Worm (Caenorhabditis elegans): Measurements from ENCODE around the gene farl-11.
A peak's percentile ranks its signal among the peaks of the same experiment; 100 is the strongest.

Gene farl-11

ce11 chrII:7131871-7132693 lies 27.2 kb upstream of the farl-11 start, which contains the start of the genes T07F8.4 and gld-3:
Gene T07F8.4 (minus strand): TSS chrII:7132032.
Gene gld-3 (plus strand): TSS chrII:7132643.
- TF ChIP-seq mab-5 (tag; optimal IDR thresholded peaks at IDR 0.05) = no peak
- TF ChIP-seq unc-120 (tag; optimal IDR thresholded peaks at IDR 0.05; ENCODE audit: poor library complexity, severe bottlenecking) = no peak
- TF ChIP-seq lsy-2 (tag; optimal IDR thresholded peaks at IDR 0.05) = peak; percentile 93
- no peak for TF ChIP-seq nhr-12 (tag; optimal IDR thresholded peaks at IDR 0.05)
- TF ChIP-seq mep-1 (tag; optimal IDR thresholded peaks at IDR 0.05) = peak; percentile 62
- no peak for TF ChIP-seq sem-2 (GFP tag; optimal IDR thresholded peaks at IDR 0.05)
- TF ChIP-seq tbx-8 (GFP tag; optimal IDR thresholded peaks at IDR 0.05) = no peak
- no peak for TF ChIP-seq snpc-4 (tag; optimal IDR thresholded peaks at IDR 0.05)
- TF ChIP-seq bed-3 (GFP tag; optimal IDR thresholded peaks at IDR 0.05) = no peak
- TF ChIP-seq blmp-1 (tag; optimal IDR thresholded peaks at IDR 0.05) = no peak
- no peak for TF ChIP-seq unc-62 (GFP tag; optimal IDR thresholded peaks at IDR 0.05)
- TF ChIP-seq unc-39 (tag; optimal IDR thresholded peaks at IDR 0.05) = no peak
- TF ChIP-seq elt-3 (tag; optimal IDR thresholded peaks at IDR 0.05) = no peak
- peak; percentile 42 for TF ChIP-seq sptf-1 (tag; optimal IDR thresholded peaks at IDR 0.05)
- no peak for TF ChIP-seq cnd-1 (tag; optimal IDR thresholded peaks at IDR 0.05)
- no peak for TF ChIP-seq nhr-237 (tag; optimal IDR thresholded peaks at IDR 0.05)
- no peak for TF ChIP-seq elt-1 (tag; optimal IDR thresholded peaks at IDR 0.05; ENCODE audit: borderline replicate concordance, insufficient read depth)

- TF ChIP-seq ceh-43 (GFP tag; optimal IDR thresholded peaks at IDR 0.05) (no peak), nhr-76 (tag; optimal IDR thresholded peaks at IDR 0.05) (no peak), ceh-39 (tag; optimal IDR thresholded peaks at IDR 0.05) (no peak), nhr-237 (tag; optimal IDR thresholded peaks at IDR 0.05) (no peak), pha-4 (tag; optimal IDR thresholded peaks at IDR 0.05) (no peak), lin-13 (tag; optimal IDR thresholded peaks at IDR 0.05) (no peak), blmp-1 (tag; optimal IDR thresholded peaks at IDR 0.05) (no peak), ham-2 (GFP tag; optimal IDR thresholded peaks at IDR 0.05) (no peak), nhr-2 (tag; optimal IDR thresholded peaks at IDR 0.05) (no peak), sem-2 (GFP tag; optimal IDR thresholded peaks at IDR 0.05) (no peak), mab-5 (tag; optimal IDR thresholded peaks at IDR 0.05) (no peak), mep-1 (tag; optimal IDR thresholded peaks at IDR 0.05) (no peak), elt-3 (tag; optimal IDR thresholded peaks at IDR 0.05) (no peak), ceh-83 (GFP tag; optimal IDR thresholded peaks at IDR 0.05) (no peak), ztf-11 (tag; optimal IDR thresholded peaks at IDR 0.05) (no peak), M03D4.4 (tag; optimal IDR thresholded peaks at IDR 0.05) (no peak), unc-39 (tag; optimal IDR thresholded peaks at IDR 0.05) (no peak), drap-1 (GFP tag; optimal IDR thresholded peaks at IDR 0.05) (no peak)
Observed at ce11 chrII:7126457-7126856, 21.6 kb upstream of the farl-11 start, which contains the start of gene F10E7.1. Gene F10E7.1 (plus strand): TSS chrII:7126757.

ce11 chrII:7122661-7123418 lies 18.0 kb upstream of the farl-11 start, which contains the start of gene F10E7.11:
Gene F10E7.11 (minus strand): TSS chrII:7122892.
- TF ChIP-seq cnd-1 (tag; optimal IDR thresholded peaks at IDR 0.05) (peak; percentile 16), lsy-2 (tag; optimal IDR thresholded peaks at IDR 0.05) (no peak), drap-1 (GFP tag; optimal IDR thresholded peaks at IDR 0.05) (no peak), unc-39 (tag; optimal IDR thresholded peaks at IDR 0.05) (no peak), zip-8 (tag; optimal IDR thresholded peaks at IDR 0.05) (no peak), ham-2 (GFP tag; optimal IDR thresholded peaks at IDR 0.05) (no peak), sptf-1 (tag; optimal IDR thresholded peaks at IDR 0.05) (no peak)

- no peak for TF ChIP-seq ztf-11 (tag; optimal IDR thresholded peaks at IDR 0.05)
- no peak for TF ChIP-seq bed-3 (GFP tag; optimal IDR thresholded peaks at IDR 0.05)
- TF ChIP-seq lsy-2 (tag; optimal IDR thresholded peaks at IDR 0.05) = no peak
- no peak for TF ChIP-seq sem-2 (GFP tag; optimal IDR thresholded peaks at IDR 0.05)
- TF ChIP-seq nhr-12 (tag; optimal IDR thresholded peaks at IDR 0.05) = no peak
- no peak for TF ChIP-seq nhr-2 (tag; optimal IDR thresholded peaks at IDR 0.05)
- no peak for TF ChIP-seq M03D4.4 (tag; optimal IDR thresholded peaks at IDR 0.05)
- no peak for TF ChIP-seq lin-13 (tag; optimal IDR thresholded peaks at IDR 0.05)
- no peak for TF ChIP-seq unc-120 (tag; optimal IDR thresholded peaks at IDR 0.05; ENCODE audit: poor library complexity, severe bottlenecking)
- no peak for TF ChIP-seq pha-4 (tag; optimal IDR thresholded peaks at IDR 0.05)
- no peak for TF ChIP-seq ceh-39 (tag; optimal IDR thresholded peaks at IDR 0.05)
- TF ChIP-seq mab-5 (tag; optimal IDR thresholded peaks at IDR 0.05) = no peak
- TF ChIP-seq ham-2 (GFP tag; optimal IDR thresholded peaks at IDR 0.05) = no peak
- TF ChIP-seq tbx-8 (GFP tag; optimal IDR thresholded peaks at IDR 0.05) = no peak
- no peak for TF ChIP-seq ces-1 (GFP tag; optimal IDR thresholded peaks at IDR 0.05)
- no peak for TF ChIP-seq mls-2 (tag; optimal IDR thresholded peaks at IDR 0.05)
- TF ChIP-seq zip-8 (tag; optimal IDR thresholded peaks at IDR 0.05) = no peak
- no peak for TF ChIP-seq elt-3 (tag; optimal IDR thresholded peaks at IDR 0.05)
Observed at ce11 chrII:7121762-7122292, 17.0 kb upstream of the farl-11 start, which contains the start of gene F10E7.2. Gene F10E7.2 (plus strand): TSS chrII:7122242.
